Worm (Caenorhabditis elegans) whole organism, L1 larva: ENCODE results near the gene T18D3.6.
A peak's percentile ranks its signal among the peaks of the same experiment; 100 is the strongest.

Source experiments
- C16A3.4 ChIP-seq: fragments of 150-350 bp; optimal IDR thresholded peaks from 2 replicates; lab custom pipeline; 2014; ENCODE audit warnings: missing biosample characterization, missing genetic modification characterization
- ama-1 ChIP-seq: fragments of 150-350 bp; optimal IDR thresholded peaks from 2 replicates; lab custom pipeline; 2014
- ceh-63 ChIP-seq: fragments of 200-800 bp; sonication (Bioruptor generic); optimal IDR thresholded peaks from 2 replicates; lab custom pipeline; 2018; ENCODE audit warnings: mild to moderate bottlenecking, missing genetic modification characterization, missing compliant biosample characterization
- ceh-88 ChIP-seq: fragments of 200-800 bp; sonication (Bioruptor generic); IDR thresholded peaks from 2 replicates; pipeline ENCODE4 v1.3.6; 2022; ENCODE audit warnings: missing genetic modification characterization, missing compliant biosample characterization
- ceh-90 ChIP-seq: sonication (generic microtip); optimal IDR thresholded peaks from 2 replicates; lab custom pipeline; 2016; ENCODE audit warnings: missing genetic modification characterization, missing compliant biosample characterization
- dsc-1 ChIP-seq: sonication (generic microtip); optimal IDR thresholded peaks from 2 replicates; lab custom pipeline; 2016; ENCODE audit warnings: mild to moderate bottlenecking, missing genetic modification characterization, missing compliant biosample characterization
- efl-3 ChIP-seq: fragments of 200-800 bp; sonication (Bioruptor generic); optimal IDR thresholded peaks from 2 replicates; lab custom pipeline; 2018; ENCODE audit warnings: mild to moderate bottlenecking, missing genetic modification characterization, missing compliant biosample characterization
- egl-13 ChIP-seq: sonication (generic microtip); optimal IDR thresholded peaks from 2 replicates; lab custom pipeline; 2016; ENCODE audit warnings: missing genotype, missing genetic modification reagents, missing genetic modification characterization, missing compliant biosample characterization
- egl-27 ChIP-seq, 2 experiments: fragments of 150-350 bp in 1 of 2; sonication (generic microtip); optimal IDR thresholded peaks; 3 replicates each; lab custom pipeline; 2017 to 2018; ENCODE audit warnings: missing biosample characterization in 2 of 2, missing genetic modification characterization in 2 of 2, missing genetic modification reagents in 2 of 2
- elt-2 ChIP-seq: sonication (generic microtip); optimal IDR thresholded peaks from 2 replicates; lab custom pipeline; 2016; ENCODE audit warnings: missing genetic modification characterization, mild to moderate bottlenecking, inconsistent platforms, missing compliant biosample characterization, missing genetic modification reagents
- elt-3 ChIP-seq, 6 experiments: fragments of 150-350 bp in 1 of 6; sonication (generic microtip); optimal IDR thresholded peaks; 2 replicates each; lab custom pipeline; 2017 to 2018; ENCODE audit warnings: missing biosample characterization in 6 of 6, missing genetic modification characterization in 6 of 6, inconsistent platforms in 1 of 6
- ets-5 ChIP-seq: fragments of 200-800 bp; sonication (Bioruptor generic); IDR thresholded peaks from 2 replicates; pipeline ENCODE4 v1.3.6; 2022; ENCODE audit warnings: missing genetic modification characterization, missing compliant biosample characterization
- fos-1 ChIP-seq: fragments of 150-350 bp; optimal IDR thresholded peaks from 2 replicates; lab custom pipeline; 2014; ENCODE audit warnings: missing biosample characterization, missing genetic modification characterization
- grh-1 ChIP-seq: fragments of 200-800 bp; sonication (Bioruptor generic); IDR thresholded peaks from 2 replicates; pipeline ENCODE4 v1.3.6; 2022; ENCODE audit warnings: missing genetic modification reagents, missing genetic modification characterization, missing compliant biosample characterization
- hlh-4 ChIP-seq: sonication (generic microtip); optimal IDR thresholded peaks from 2 replicates; lab custom pipeline; 2016; ENCODE audit warnings: mild to moderate bottlenecking, missing genetic modification characterization, missing compliant biosample characterization
- isw-1 ChIP-seq: fragments of 200-800 bp; sonication (Bioruptor generic); IDR thresholded peaks from 2 replicates; pipeline ENCODE4 v1.3.6; 2022; ENCODE audit warnings: missing genetic modification characterization, missing compliant biosample characterization
- jun-1 ChIP-seq: fragments of 150-350 bp; optimal IDR thresholded peaks from 2 replicates; lab custom pipeline; 2014; ENCODE audit warnings: missing biosample characterization, missing genetic modification reagents, missing genetic modification characterization
- lin-14 ChIP-seq: fragments of 200-800 bp; sonication (Bioruptor generic); optimal IDR thresholded peaks from 2 replicates; lab custom pipeline; 2018; ENCODE audit warnings: mild to moderate bottlenecking, missing genetic modification characterization, moderate library complexity, missing compliant biosample characterization
- mab-9 ChIP-seq: fragments of 200-800 bp; sonication (Bioruptor generic); IDR thresholded peaks from 2 replicates; pipeline ENCODE4 v1.3.6; 2022; ENCODE audit warnings: missing genetic modification reagents, missing genetic modification characterization, missing compliant biosample characterization
- mep-1 ChIP-seq: fragments of 150-350 bp; optimal IDR thresholded peaks from 2 replicates; lab custom pipeline; 2014; ENCODE audit warnings: missing biosample characterization, missing genetic modification characterization
- nhr-12 ChIP-seq: sonication (generic microtip); optimal IDR thresholded peaks from 2 replicates; lab custom pipeline; 2017; ENCODE audit warnings: missing biosample characterization, missing genetic modification characterization
- nhr-19 ChIP-seq: fragments of 200-800 bp; sonication (Bioruptor generic); conservative IDR thresholded peaks from 2 replicates; pipeline ENCODE4 v1.3.6; 2022; ENCODE audit warnings: missing genetic modification characterization, missing compliant biosample characterization
- nhr-20 ChIP-seq: sonication (generic microtip); optimal IDR thresholded peaks from 2 replicates; lab custom pipeline; 2016; ENCODE audit warnings: mild to moderate bottlenecking, missing genetic modification characterization, missing compliant biosample characterization
- nhr-47 ChIP-seq: sonication (generic microtip); optimal IDR thresholded peaks from 2 replicates; lab custom pipeline; 2016; ENCODE audit warnings: mild to moderate bottlenecking, missing genetic modification characterization, moderate library complexity, missing compliant biosample characterization
- nhr-71 ChIP-seq: sonication (generic microtip); optimal IDR thresholded peaks from 2 replicates; lab custom pipeline; 2016; ENCODE audit warnings: mild to moderate bottlenecking, missing genetic modification characterization, moderate library complexity, missing compliant biosample characterization
- nhr-76 ChIP-seq: sonication (generic microtip); optimal IDR thresholded peaks from 2 replicates; lab custom pipeline; 2017; ENCODE audit warnings: missing biosample characterization, missing genetic modification characterization
- nhr-77 ChIP-seq: fragments of 150-350 bp; optimal IDR thresholded peaks from 2 replicates; lab custom pipeline; 2014; ENCODE audit warnings: missing biosample characterization, missing genetic modification characterization
- nhr-85 ChIP-seq: sonication (generic microtip); peaks from one replicate; lab custom pipeline; 2016; ENCODE audit warnings: missing genetic modification characterization, inconsistent platforms, missing compliant biosample characterization
- nhr-90 ChIP-seq: sonication (generic microtip); optimal IDR thresholded peaks from 2 replicates; lab custom pipeline; 2016; ENCODE audit warnings: mild to moderate bottlenecking, missing genetic modification characterization, missing compliant biosample characterization; ENCODE audit not compliant: poor library complexity
- pax-3 ChIP-seq: fragments of 200-800 bp; sonication (Bioruptor generic); optimal IDR thresholded peaks from 2 replicates; lab custom pipeline; 2018; ENCODE audit warnings: mild to moderate bottlenecking, missing genetic modification characterization, moderate library complexity, missing compliant biosample characterization
- pqm-1 ChIP-seq: sonication (generic microtip); optimal IDR thresholded peaks from 3 replicates; lab custom pipeline; 2017; ENCODE audit warnings: missing biosample characterization, missing genetic modification characterization
- rnt-1 ChIP-seq: sonication (generic microtip); optimal IDR thresholded peaks from 2 replicates; lab custom pipeline; 2016; ENCODE audit warnings: mild to moderate bottlenecking, missing genetic modification characterization, moderate library complexity, missing compliant biosample characterization
- skn-1 ChIP-seq: fragments of 150-350 bp; optimal IDR thresholded peaks from 2 replicates; lab custom pipeline; 2014; ENCODE audit warnings: missing biosample characterization, missing genetic modification characterization
- snu-23 ChIP-seq: sonication (generic microtip); optimal IDR thresholded peaks from 2 replicates; lab custom pipeline; 2016; ENCODE audit warnings: missing genetic modification characterization, missing compliant biosample characterization
- sptf-1 ChIP-seq: fragments of 150-350 bp; optimal IDR thresholded peaks from 2 replicates; lab custom pipeline; 2014; ENCODE audit warnings: missing biosample characterization, missing genetic modification characterization
- sup-37 ChIP-seq: fragments of 200-800 bp; sonication (Bioruptor generic); optimal IDR thresholded peaks from 2 replicates; lab custom pipeline; 2018; ENCODE audit warnings: mild to moderate bottlenecking, missing genetic modification characterization, missing compliant biosample characterization
- tbx-2 ChIP-seq: sonication (generic microtip); optimal IDR thresholded peaks from 2 replicates; lab custom pipeline; 2016; ENCODE audit warnings: missing genetic modification characterization, missing compliant biosample characterization
- unc-130 ChIP-seq: fragments of 150-350 bp; optimal IDR thresholded peaks from 2 replicates; lab custom pipeline; 2017; ENCODE audit warnings: missing biosample characterization, missing genetic modification characterization, inconsistent platforms
- unc-62 ChIP-seq: fragments of 150-350 bp; optimal IDR thresholded peaks from 2 replicates; lab custom pipeline; 2014; ENCODE audit warnings: missing biosample characterization, missing genetic modification reagents, missing genetic modification characterization
- vab-15 ChIP-seq: sonication (generic microtip); optimal IDR thresholded peaks from 2 replicates; lab custom pipeline; 2017; ENCODE audit warnings: missing genotype, mild to moderate bottlenecking, missing genetic modification characterization, missing compliant biosample characterization
- xbp-1 ChIP-seq: sonication (generic microtip); optimal IDR thresholded peaks from 2 replicates; lab custom pipeline; 2016; ENCODE audit warnings: missing genetic modification characterization, missing compliant biosample characterization
- zag-1 ChIP-seq: fragments of 150-350 bp; optimal IDR thresholded peaks from 2 replicates; lab custom pipeline; 2014; ENCODE audit warnings: missing biosample characterization, missing genetic modification characterization
- zip-4 ChIP-seq: fragments of 200-800 bp; sonication (Bioruptor generic); optimal IDR thresholded peaks from 2 replicates; lab custom pipeline; 2018; ENCODE audit warnings: mild to moderate bottlenecking, missing genetic modification characterization, moderate library complexity, missing compliant biosample characterization
- ztf-11 ChIP-seq, 2 experiments: sonication (generic microtip); optimal IDR thresholded peaks; 2 replicates each; lab custom pipeline; 2016 to 2017; ENCODE audit warnings: missing genetic modification characterization in 2 of 2, missing biosample characterization in 1 of 2, missing compliant biosample characterization in 1 of 2

T18D3.6 gene

ce11 chrX:12413941-12414340, 35.8 kb upstream of the T18D3.6 start, which contains the start of gene lin-2:
Gene lin-2 (minus strand): TSS chrX:12414041.
- peak; percentile 3 for TF ChIP-seq elt-2 (tag; lab: Kevin White, UChicago)
- TF ChIP-seq ets-5 (GFP tag; lab: Robert Waterston, UW) = no peak

- TF ChIP-seq lin-14 (GFP tag; lab: Kevin White, UChicago) (peak; percentile 38), pqm-1 (tag; lab: Kevin White, UChicago) (no peak), rnt-1 (tag; lab: Kevin White, UChicago) (peak; percentile 15), nhr-47 (tag; lab: Kevin White, UChicago) (no peak), zag-1 (no peak), mep-1 (tag; lab: Kevin White, UChicago) (no peak), nhr-20 (tag; lab: Kevin White, UChicago) (no peak), C16A3.4 (no peak), zip-4 (GFP tag; lab: Kevin White, UChicago) (no peak), unc-130 (tag; lab: Kevin White, UChicago) (no peak), nhr-12 (no peak), nhr-77 (tag; lab: Kevin White, UChicago) (no peak), isw-1 (no peak)
Measured at ce11 chrX:12415832-12416231, 33.9 kb upstream of the T18D3.6 start.

ce11 chrX:12422580-12422979, 27.1 kb upstream of the T18D3.6 start:
- TF ChIP-seq snu-23 (GFP tag; lab: Kevin White, UChicago) (peak; percentile 23), nhr-71 (tag; lab: Kevin White, UChicago) (peak; percentile 67), nhr-47 (tag; lab: Kevin White, UChicago) (no peak), nhr-20 (tag; lab: Kevin White, UChicago) (peak; percentile 70), ceh-63 (GFP tag; lab: Kevin White, UChicago) (no peak), elt-3 (tag; optimal IDR thresholded peaks at IDR 0.05; lab: Kevin White, UChicago) (peak in 3 of 6 experiments; percentile 25 to 50 (median 38)), vab-15 (tag; lab: Kevin White, UChicago) (no peak), lin-14 (GFP tag; lab: Kevin White, UChicago) (peak; percentile 63), grh-1 (peak; percentile 88), nhr-90 (tag; lab: Kevin White, UChicago) (peak; percentile 29), tbx-2 (tag; lab: Kevin White, UChicago) (peak; percentile 20), nhr-19 (GFP tag; lab: Robert Waterston, UW) (peak; percentile 48), nhr-85 (peak; percentile 87)

- TF ChIP-seq efl-3 (GFP tag; lab: Kevin White, UChicago) (no peak), nhr-47 (tag; lab: Kevin White, UChicago) (peak; percentile 18), mab-9 (GFP tag; lab: Robert Waterston, UW) (no peak), lin-14 (GFP tag; lab: Kevin White, UChicago) (peak; percentile 62), xbp-1 (tag; lab: Kevin White, UChicago) (no peak), nhr-90 (tag; lab: Kevin White, UChicago) (peak; percentile 36), egl-13 (tag; lab: Kevin White, UChicago) (no peak), egl-27 (tag; optimal IDR thresholded peaks at IDR 0.05; lab: Kevin White, UChicago) (no peak), nhr-76 (tag; lab: Kevin White, UChicago) (no peak), fos-1 (tag; lab: Kevin White, UChicago) (no peak), hlh-4 (tag; lab: Kevin White, UChicago) (no peak), ceh-90 (tag; lab: Kevin White, UChicago) (no peak), zip-4 (GFP tag; lab: Kevin White, UChicago) (no peak), zag-1 (no peak), ets-5 (GFP tag; lab: Robert Waterston, UW) (no peak), unc-62 (GFP tag; lab: Kevin White, UChicago) (no peak), elt-2 (tag; lab: Kevin White, UChicago) (no peak), sup-37 (GFP tag; lab: Kevin White, UChicago) (no peak), nhr-85 (peak; percentile 87), nhr-20 (tag; lab: Kevin White, UChicago) (peak; percentile 68), C16A3.4 (no peak), pax-3 (tag; lab: Kevin White, UChicago) (no peak), tbx-2 (tag; lab: Kevin White, UChicago) (peak; percentile 66), nhr-19 (GFP tag; lab: Robert Waterston, UW) (peak; percentile 34), rnt-1 (tag; lab: Kevin White, UChicago) (no peak), sptf-1 (tag; lab: Kevin White, UChicago) (no peak), dsc-1 (no peak), elt-3 (tag; optimal IDR thresholded peaks at IDR 0.05; lab: Kevin White, UChicago) (peak in 5 of 6 experiments; percentile 41 to 78 (median 66)), skn-1 (tag; lab: Kevin White, UChicago) (no peak), ceh-88 (GFP tag; lab: Robert Waterston, UW) (no peak), grh-1 (no peak), ztf-11 (tag; optimal IDR thresholded peaks at IDR 0.05; lab: Kevin White, UChicago) (no peak), ama-1 (no peak), jun-1 (tag; lab: Kevin White, UChicago) (no peak)
Measured at ce11 chrX:12425427-12425826, 24.3 kb upstream of the T18D3.6 start, which contains the start of gene T24D3.2. Gene T24D3.2 (plus strand): TSS chrX:12425730.
